Worm (Caenorhabditis elegans) whole organism, L4 larva: ENCODE data around the gene F07A11.1.

ENCODE experiments used
- dmd-9 ChIP-seq: fragments of 200-800 bp; sonication (Bioruptor generic); IDR thresholded peaks from 2 replicates; pipeline ENCODE4 v1.3.6; 2022; ENCODE audit warnings: missing genetic modification reagents, missing genetic modification characterization, missing compliant biosample characterization
- hif-1 ChIP-seq, 2 experiments: sonication (generic microtip); optimal IDR thresholded peaks; 2 replicates each; lab custom pipeline; 2016 to 2017; ENCODE audit warnings: missing compliant biosample characterization in 2 of 2, missing genetic modification characterization in 2 of 2, missing genetic modification reagents in 2 of 2, missing genotype in 2 of 2, mild to moderate bottlenecking in 1 of 2
- mxl-3 ChIP-seq: fragments of 200-800 bp; sonication (Bioruptor generic); optimal IDR thresholded peaks from 2 replicates; lab custom pipeline; 2018; ENCODE audit warnings: mild to moderate bottlenecking, missing genetic modification characterization, missing compliant biosample characterization
- nhr-25 ChIP-seq: sonication (generic microtip); optimal IDR thresholded peaks from 2 replicates; lab custom pipeline; 2017; ENCODE audit warnings: missing genetic modification characterization, mild to moderate bottlenecking, missing compliant biosample characterization, antibody characterized with exemption, moderate library complexity, borderline replicate concordance; ENCODE audit not compliant: insufficient read depth
- pqm-1 ChIP-seq: sonication (generic microtip); optimal IDR thresholded peaks from 2 replicates; lab custom pipeline; 2017; ENCODE audit warnings: missing biosample characterization, missing genetic modification characterization
- snpc-4 ChIP-seq: fragments of 150-350 bp; optimal IDR thresholded peaks from 2 replicates; lab custom pipeline; 2014; ENCODE audit warnings: missing biosample characterization, missing genetic modification characterization
- unc-62 ChIP-seq, 3 experiments: fragments of 150-350 bp in 1 of 3; sonication (generic microtip); optimal IDR thresholded peaks in 2 of 3; peaks in 1 of 3; 1 replicate in 1 of 3; 2 replicates in 2 of 3; lab custom pipeline; 2014 to 2017; ENCODE audit warnings: missing biosample characterization in 3 of 3, missing genetic modification characterization in 3 of 3, missing genetic modification reagents in 3 of 3, missing genotype in 1 of 3

DNA sequence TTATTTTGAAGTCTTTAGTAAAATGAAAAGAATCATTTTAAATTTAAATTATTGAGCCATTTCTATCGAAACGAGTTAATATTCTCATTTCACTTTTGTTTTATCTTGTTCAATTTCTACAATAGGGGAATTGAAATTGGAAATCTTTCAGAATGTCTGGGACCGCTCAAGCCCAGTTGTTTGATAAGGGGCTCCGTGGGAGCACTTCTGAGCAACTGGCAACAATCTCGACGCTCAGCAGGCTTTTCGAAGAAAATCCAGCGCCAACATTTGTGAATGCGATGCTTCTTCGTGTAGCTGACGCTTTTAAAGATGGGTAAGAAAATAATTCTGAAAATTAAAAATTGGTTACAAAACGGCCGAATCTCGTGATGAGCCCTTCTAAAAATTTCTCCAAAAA, 9.2 kb downstream of the F07A11.1 start, which contains the start of gene ints-7:
- TF ChIP-seq mxl-3 = no peak
- no peak for TF ChIP-seq pqm-1 (tag; lab: Kevin White, UChicago)
- no peak for TF ChIP-seq snpc-4 (tag; lab: Kevin White, UChicago)
- TF ChIP-seq unc-62 (GFP tag; optimal IDR thresholded peaks at IDR 0.05 in 1 of 2; lab: Kevin White, UChicago) = no peak
- no peak for TF ChIP-seq unc-62 (tag; optimal IDR thresholded peaks at IDR 0.05; lab: Kevin White, UChicago)
- TF ChIP-seq dmd-9 (GFP tag; lab: Robert Waterston, UW) = no peak
- TF ChIP-seq nhr-25 (tag; lab: Kevin White, UChicago) = no peak
- no peak for TF ChIP-seq hif-1 (tag; optimal IDR thresholded peaks at IDR 0.05; lab: Kevin White, UChicago)
